Worm (Caenorhabditis elegans): ENCODE measurements around the gene Y57A10C.11.
"Not testable (repeated sequence)": the region's sequence is repeated elsewhere in the genome, so short reads cannot be mapped to it uniquely, and the experiment has no call there.

Gene Y57A10C.11

ce11 chrII:12414805-12415204 lies at the start of gene Y57A10C.11:
TSS of gene Y57A10C.11 (minus strand) at chrII:12414905.
- TF ChIP-seq unc-62 (GFP tag; optimal IDR thresholded peaks at IDR 0.05): no peak

ce11 chrII:12462244-12462643 lies 47.5 kb upstream of the Y57A10C.11 start, which contains the start of gene F15A4.2:
TSS of gene F15A4.2 (plus strand) at chrII:12462544.
- TF ChIP-seq unc-62 (GFP tag; optimal IDR thresholded peaks at IDR 0.05): no peak

- TF ChIP-seq unc-62 (GFP tag; optimal IDR thresholded peaks at IDR 0.05): no peak
These were observed 46.1 kb upstream of the Y57A10C.11 start, which contains the start of gene tag-280 for ce11 chrII:12460602-12461453. TSS of gene tag-280 (plus strand) at chrII:12460652.

- no peak for TF ChIP-seq unc-62 (GFP tag; optimal IDR thresholded peaks at IDR 0.05)
These were observed 44.7 kb upstream of the Y57A10C.11 start, which contains the start of gene tag-281 for ce11 chrII:12459422-12459821. TSS of gene tag-281 (plus strand) at chrII:12459761.

- TF ChIP-seq unc-62 (GFP tag; optimal IDR thresholded peaks at IDR 0.05): no peak
These were observed 42.6 kb upstream of the Y57A10C.11 start, which contains the start of gene sre-38 for ce11 chrII:12457275-12457674. TSS of gene sre-38 (plus strand) at chrII:12457575.

ce11 chrII:12456633-12457032 lies 41.9 kb upstream of the Y57A10C.11 start, which contains the start of gene sre-32:
TSS of gene sre-32 (minus strand) at chrII:12456733.
- no peak for TF ChIP-seq unc-62 (GFP tag; optimal IDR thresholded peaks at IDR 0.05)

- TF ChIP-seq unc-62 (GFP tag; optimal IDR thresholded peaks at IDR 0.05): no peak
These were observed 38.1 kb upstream of the Y57A10C.11 start, which contains the start of the genes sre-35 and sre-33 for ce11 chrII:12452754-12453352. TSS of gene sre-35 (minus strand) at chrII:12452854. TSS of gene sre-33 (plus strand) at chrII:12453302.

- no peak for TF ChIP-seq unc-62 (GFP tag; optimal IDR thresholded peaks at IDR 0.05)
These were observed 35.1 kb upstream of the Y57A10C.11 start, which contains the start of gene sre-34 for ce11 chrII:12449849-12450248. TSS of gene sre-34 (plus strand) at chrII:12450149.

- no peak for TF ChIP-seq unc-62 (GFP tag; optimal IDR thresholded peaks at IDR 0.05)
These were observed 33.5 kb upstream of the Y57A10C.11 start, which contains the start of gene srh-27 for ce11 chrII:12448241-12448640. TSS of gene srh-27 (plus strand) at chrII:12448541.

- no peak for TF ChIP-seq unc-62 (GFP tag; optimal IDR thresholded peaks at IDR 0.05)
These were observed 30.1 kb upstream of the Y57A10C.11 start, which contains the start of the genes W05H5.1 and pitr-6 for ce11 chrII:12444679-12445376. TSS of gene W05H5.1 (minus strand) at chrII:12444779. TSS of gene pitr-6 (plus strand) at chrII:12445326.

- TF ChIP-seq unc-62 (GFP tag; optimal IDR thresholded peaks at IDR 0.05): not testable (repeated sequence)
These were observed 26.5 kb upstream of the Y57A10C.11 start, which contains the start of gene Y57A10C.10 for ce11 chrII:12441164-12441563. TSS of gene Y57A10C.10 (minus strand) at chrII:12441264.

- no peak for TF ChIP-seq unc-62 (GFP tag; optimal IDR thresholded peaks at IDR 0.05)
These were observed 23.7 kb upstream of the Y57A10C.11 start, which contains the start of gene Y57A10C.9 for ce11 chrII:12438441-12438840. TSS of gene Y57A10C.9 (minus strand) at chrII:12438541.

ce11 chrII:12436717-12437116 lies 22.0 kb upstream of the Y57A10C.11 start:
- TF ChIP-seq unc-62 (GFP tag; optimal IDR thresholded peaks at IDR 0.05): no peak

- TF ChIP-seq unc-62 (GFP tag; optimal IDR thresholded peaks at IDR 0.05): no peak
These were observed 20.6 kb upstream of the Y57A10C.11 start for ce11 chrII:12435202-12435872.

ce11 chrII:12432356-12432755 lies 17.7 kb upstream of the Y57A10C.11 start, which contains the start of gene dct-12:
TSS of gene dct-12 (minus strand) at chrII:12432456.
- no peak for TF ChIP-seq unc-62 (GFP tag; optimal IDR thresholded peaks at IDR 0.05)
